Worm (Caenorhabditis elegans) whole organism, L4 larva: ENCODE measurements around the gene sams-5.

Source experiments
- ama-1 ChIP-seq: fragments of 150-350 bp; optimal IDR thresholded peaks from 2 replicates; lab custom pipeline; 2014; ENCODE audit warnings: inconsistent platforms, mixed read lengths
- attf-4 ChIP-seq: sonication (generic microtip); optimal IDR thresholded peaks from 3 replicates; lab custom pipeline; 2017; ENCODE audit warnings: missing biosample characterization, missing genetic modification characterization
- ces-1 ChIP-seq: fragments of 150-350 bp; sonication (generic microtip); optimal IDR thresholded peaks from 4 replicates; lab custom pipeline; 2014; ENCODE audit warnings: missing biosample characterization, missing genetic modification reagents, missing genetic modification characterization
- dve-1 ChIP-seq: sonication (generic microtip); optimal IDR thresholded peaks from 2 replicates; lab custom pipeline; 2017; ENCODE audit warnings: antibody characterized with exemption, mild to moderate bottlenecking, missing genetic modification characterization, missing compliant biosample characterization; ENCODE audit not compliant: insufficient read depth
- lin-13 ChIP-seq: fragments of 150-350 bp; optimal IDR thresholded peaks from 2 replicates; lab custom pipeline; 2014; ENCODE audit warnings: missing biosample characterization, missing genetic modification reagents, missing genetic modification characterization
- mdl-1 ChIP-seq, 2 experiments: fragments of 150-350 bp in 1 of 2; sonication (generic microtip) in 1 of 2; optimal IDR thresholded peaks; 2 replicates each; lab custom pipeline; 2014 to 2017; ENCODE audit warnings: missing biosample characterization in 2 of 2, missing genetic modification characterization in 2 of 2
- nhr-42 ChIP-seq: fragments of 200-800 bp; sonication (Bioruptor generic); IDR thresholded peaks from 2 replicates; pipeline ENCODE4 v1.3.6; 2022; ENCODE audit warnings: missing genetic modification characterization, missing compliant biosample characterization
- snpc-4 ChIP-seq: fragments of 150-350 bp; optimal IDR thresholded peaks from 2 replicates; lab custom pipeline; 2014; ENCODE audit warnings: missing biosample characterization, missing genetic modification characterization
- zag-1 ChIP-seq: fragments of 150-350 bp; optimal IDR thresholded peaks from 2 replicates; lab custom pipeline; 2014; ENCODE audit warnings: missing biosample characterization, missing genetic modification characterization

- no peak for TF ChIP-seq attf-4
- no peak for TF ChIP-seq lin-13 (GFP tag; lab: Kevin White, UChicago)
- no peak for TF ChIP-seq nhr-42 (GFP tag; lab: Robert Waterston, UW)
- TF ChIP-seq ama-1 (lab: Kevin White, UChicago) = no peak
- TF ChIP-seq mdl-1 (tag; optimal IDR thresholded peaks at IDR 0.05; lab: Kevin White, UChicago) = no peak
- no peak for TF ChIP-seq ces-1
- no peak for TF ChIP-seq zag-1 (tag; lab: Kevin White, UChicago)
- no peak for TF ChIP-seq snpc-4 (tag; lab: Kevin White, UChicago)
- TF ChIP-seq dve-1 (tag; lab: Kevin White, UChicago) = no peak
Measured at ce11 chrIV:6271923-6272322, 7.4 kb downstream of the sams-5 start, which contains the start of gene srv-31.
